Worm (Caenorhabditis elegans): ENCODE results near the gene srh-243.

ce11 chrV:2899867-2900266 is 29.6 kb downstream of the srh-243 start, which contains the start of gene str-46:
- TF ChIP-seq T22C8.4 (GFP tag; IDR thresholded peaks at IDR 0.05) (no peak), ztf-23 (GFP tag; IDR thresholded peaks at IDR 0.05) (no peak), ref-1 (GFP tag; conservative IDR thresholded peaks at IDR 0.05) (no peak), tab-1 (GFP tag; IDR thresholded peaks at IDR 0.05) (no peak), med-1 (GFP tag; optimal IDR thresholded peaks at IDR 0.05; ENCODE audit: insufficient read depth) (no peak), ztf-29 (GFP tag; IDR thresholded peaks at IDR 0.05) (no peak), cog-1 (tag; optimal IDR thresholded peaks at IDR 0.05) (no peak), klf-2 (GFP tag; conservative IDR thresholded peaks at IDR 0.05) (no peak)
